Fruit fly (Drosophila melanogaster): ENCODE measurements around the gene for.

DNA sequence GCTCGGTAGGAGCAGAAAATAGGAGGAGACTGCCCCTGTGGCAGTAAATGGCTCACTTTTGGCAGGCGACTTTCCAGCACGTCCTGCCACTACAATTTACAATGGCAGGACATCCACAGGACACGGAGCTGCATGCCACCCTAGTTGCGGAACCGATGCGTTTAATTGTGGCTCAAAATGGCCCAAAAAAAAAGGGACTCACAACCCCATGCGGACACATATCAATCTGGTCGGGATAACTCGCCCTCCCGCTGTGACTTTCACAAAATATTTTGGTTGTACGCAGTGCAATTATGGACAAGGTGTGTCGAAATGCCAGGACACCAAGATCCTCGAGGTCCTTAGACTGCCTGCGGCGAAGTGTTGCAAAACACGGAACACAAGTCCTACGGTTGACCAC is 54.2 kb downstream of the for start:
- TF ChIP-seq CG8478 (optimal IDR thresholded peaks at IDR 0.05) (no peak), Dll (optimal IDR thresholded peaks at IDR 0.05) (no peak)

Measured in whole organism.